Worm (Caenorhabditis elegans) whole organism, L4/young adult: ENCODE measurements around the gene B0546.4.

Experiments
- W03F9.2 ChIP-seq: fragments of 150-350 bp; optimal IDR thresholded peaks from 2 replicates; lab custom pipeline; 2014; ENCODE audit warnings: missing biosample characterization, missing genetic modification characterization
- dao-5 ChIP-seq: sonication (generic microtip); optimal IDR thresholded peaks from 2 replicates; lab custom pipeline; 2016; ENCODE audit warnings: missing genotype, missing genetic modification characterization, moderate library complexity, missing compliant biosample characterization
- him-1 ChIP-seq: sonication (generic microtip); optimal IDR thresholded peaks from 2 replicates; lab custom pipeline; 2016; ENCODE audit warnings: missing genotype, missing genetic modification reagents, missing genetic modification characterization, missing compliant biosample characterization

- no peak for TF ChIP-seq dao-5
- TF ChIP-seq him-1: no peak
- no peak for TF ChIP-seq W03F9.2
These were observed 38.6 kb upstream of the B0546.4 start, which contains the start of gene C04C3.6 for ce11 chrIV:3422516-3422915.
